Worm (Caenorhabditis elegans): ENCODE data around the gene F16H6.4.
A peak's percentile ranks its signal among the peaks of the same experiment; 100 is the strongest.

The F16H6.4 gene

ce11 chrV:18224353-18224752 lies 25.8 kb downstream of the F16H6.4 start, which contains the start of gene F16H6.10:
TSS of gene F16H6.10 (minus strand) at chrV:18224453.
- TF ChIP-seq hmg-1.1 (GFP tag; IDR thresholded peaks at IDR 0.05) (no peak), dpl-1 (GFP tag; optimal IDR thresholded peaks at IDR 0.05) (no peak), hlh-30 (tag; optimal IDR thresholded peaks at IDR 0.05; ENCODE audit: insufficient read depth) (no peak), hif-1 (tag; optimal IDR thresholded peaks at IDR 0.05) (no peak), unc-130 (GFP tag; optimal IDR thresholded peaks at IDR 0.05) (no peak), dmd-6 (GFP tag; IDR thresholded peaks at IDR 0.05) (no peak), R02D3.7 (tag; optimal IDR thresholded peaks at IDR 0.05) (no peak), dmd-9 (GFP tag; IDR thresholded peaks at IDR 0.05) (no peak), zip-2 (tag; optimal IDR thresholded peaks at IDR 0.05) (no peak), F10B5.3 (tag; optimal IDR thresholded peaks at IDR 0.05) (no peak), lin-1 (GFP tag; IDR thresholded peaks at IDR 0.05) (no peak), pqm-1 (tag; optimal IDR thresholded peaks at IDR 0.05) (no peak), zfp-2 (tag; optimal IDR thresholded peaks at IDR 0.05) (no peak), skn-1 (tag; optimal IDR thresholded peaks at IDR 0.05) (no peak)

ce11 chrV:18235808-18236207 lies 37.3 kb downstream of the F16H6.4 start:
- TF ChIP-seq F26F4.8 (GFP tag; conservative IDR thresholded peaks at IDR 0.05) (no peak), aha-1 (tag) (peak; percentile 95)

ce11 chrV:18236714-18237288 lies 38.3 kb downstream of the F16H6.4 start, which contains the start of gene R10E8.3:
TSS of gene R10E8.3 (minus strand) at chrV:18236764.
- peak; percentile 52 for TF ChIP-seq dve-1 (tag; optimal IDR thresholded peaks at IDR 0.05; ENCODE audit: insufficient read depth)
- no peak for TF ChIP-seq mep-1 (tag; optimal IDR thresholded peaks at IDR 0.05)
- TF ChIP-seq zip-11 (GFP tag; IDR thresholded peaks at IDR 0.05) = no peak
- no peak for TF ChIP-seq egl-43 (GFP tag; IDR thresholded peaks at IDR 0.05)
- TF ChIP-seq ceh-82 (tag; optimal IDR thresholded peaks at IDR 0.05) = no peak
- TF ChIP-seq nhr-77 (tag; optimal IDR thresholded peaks at IDR 0.05) = peak; percentile 28
- TF ChIP-seq daf-16 (GFP tag; optimal IDR thresholded peaks at IDR 0.05) = no peak
- TF ChIP-seq daf-16 (tag; optimal IDR thresholded peaks at IDR 0.05) = peak; percentile 45
- no peak for TF ChIP-seq php-3 (GFP tag; IDR thresholded peaks at IDR 0.05)
- no peak for TF ChIP-seq set-16 (GFP tag; IDR thresholded peaks at IDR 0.05)
- no peak for TF ChIP-seq unc-62 (GFP tag; optimal IDR thresholded peaks at IDR 0.05 in 1 of 2)
- TF ChIP-seq unc-62 (tag; optimal IDR thresholded peaks at IDR 0.05) = no peak
- TF ChIP-seq nhr-102 (tag; optimal IDR thresholded peaks at IDR 0.05) = no peak
- TF ChIP-seq hlh-30 (tag; optimal IDR thresholded peaks at IDR 0.05; ENCODE audit: insufficient read depth) = peak; percentile 30
- no peak for TF ChIP-seq ama-1 (optimal IDR thresholded peaks at IDR 0.05)

ce11 chrV:18241328-18241727 lies 42.8 kb downstream of the F16H6.4 start, which contains the start of gene R10E8.8:
TSS of gene R10E8.8 (minus strand) at chrV:18241670.
- TF ChIP-seq ztf-11 (tag; optimal IDR thresholded peaks at IDR 0.05) = no peak
- no peak for TF ChIP-seq daf-16 (GFP tag; optimal IDR thresholded peaks at IDR 0.05)
- peak; percentile 81 for TF ChIP-seq daf-16 (tag; optimal IDR thresholded peaks at IDR 0.05)
- TF ChIP-seq snpc-1.2 (GFP tag; IDR thresholded peaks at IDR 0.05) = no peak
- TF ChIP-seq mxl-3 (GFP tag; optimal IDR thresholded peaks at IDR 0.05) = peak; percentile 9
- peak; percentile 6 for TF ChIP-seq mep-1 (tag; optimal IDR thresholded peaks at IDR 0.05)
- 0 out of 2 replicates have a peak, but pooled peaks have one; percentile 25 for TF ChIP-seq dmd-6 (GFP tag; IDR thresholded peaks at IDR 0.05)
- no peak for TF ChIP-seq nhr-237 (tag; optimal IDR thresholded peaks at IDR 0.05)
- peak; percentile 35 for TF ChIP-seq hlh-11 (tag; optimal IDR thresholded peaks at IDR 0.05)
- TF ChIP-seq lsy-2 (tag; optimal IDR thresholded peaks at IDR 0.05) = peak in 1 of 2 experiments; percentile 41
- TF ChIP-seq arid-1 (GFP tag; conservative IDR thresholded peaks at IDR 0.05) = no peak
- peak; percentile 77 for TF ChIP-seq pqm-1 (tag; optimal IDR thresholded peaks at IDR 0.05)
- peak; percentile 75 for TF ChIP-seq dve-1 (tag; optimal IDR thresholded peaks at IDR 0.05; ENCODE audit: insufficient read depth)
- TF ChIP-seq Y105C5A.15 (GFP tag; IDR thresholded peaks at IDR 0.05) = no peak
- peak; percentile 67 for TF ChIP-seq lin-38 (GFP tag; IDR thresholded peaks at IDR 0.05)
- peak; percentile 15 for TF ChIP-seq nhr-77 (tag; optimal IDR thresholded peaks at IDR 0.05)
- TF ChIP-seq madf-5 (GFP tag; IDR thresholded peaks at IDR 0.05) = no peak
- TF ChIP-seq ceh-28 (tag; optimal IDR thresholded peaks at IDR 0.05) = no peak
- TF ChIP-seq nhr-28 (tag; optimal IDR thresholded peaks at IDR 0.05) = peak; percentile 68
